Worm (Caenorhabditis elegans) whole organism, young adult: Measurements from ENCODE around the gene acr-12.

Experiments used
- C06A6.2 ChIP-seq: fragments of 200-800 bp; sonication (Bioruptor generic); conservative IDR thresholded peaks from 2 replicates; pipeline ENCODE4 v1.3.6; 2022; ENCODE audit warnings: missing genetic modification characterization, missing compliant biosample characterization
- D2030.7 ChIP-seq: fragments of 200-800 bp; sonication (Bioruptor generic); IDR thresholded peaks from 2 replicates; pipeline ENCODE4 v1.3.6; 2022; ENCODE audit warnings: missing genetic modification reagents, missing genetic modification characterization, missing compliant biosample characterization
- F10E7.11 ChIP-seq: sonication (generic microtip); optimal IDR thresholded peaks from 2 replicates; lab custom pipeline; 2017; ENCODE audit warnings: mild to moderate bottlenecking, missing genetic modification characterization, moderate library complexity, missing compliant biosample characterization
- F33H1.4 ChIP-seq: fragments of 200-800 bp; sonication (Bioruptor generic); IDR thresholded peaks from 2 replicates; pipeline ENCODE4 v1.3.6; 2022; ENCODE audit warnings: missing genetic modification reagents, missing genetic modification characterization, missing compliant biosample characterization
- K11D2.4 ChIP-seq: fragments of 200-800 bp; sonication (Bioruptor generic); IDR thresholded peaks from 2 replicates; pipeline ENCODE4 v1.3.6; 2022; ENCODE audit warnings: missing genetic modification reagents, missing genetic modification characterization, missing compliant biosample characterization
- K12H6.12 ChIP-seq: fragments of 200-800 bp; sonication (Bioruptor generic); optimal IDR thresholded peaks from 2 replicates; lab custom pipeline; 2018; ENCODE audit warnings: mild to moderate bottlenecking, missing genetic modification characterization, missing compliant biosample characterization
- T26A5.8 ChIP-seq: sonication (generic microtip); optimal IDR thresholded peaks from 2 replicates; lab custom pipeline; 2016; ENCODE audit warnings: missing genetic modification characterization, missing compliant biosample characterization
- Y53G8AR.9 ChIP-seq: fragments of 200-800 bp; sonication (Bioruptor generic); conservative IDR thresholded peaks from 2 replicates; pipeline ENCODE4 v1.3.6; 2022; ENCODE audit warnings: missing genetic modification reagents, missing genetic modification characterization, missing compliant biosample characterization
- Y56A3A.18 ChIP-seq: fragments of 200-800 bp; sonication (Bioruptor generic); IDR thresholded peaks from 2 replicates; pipeline ENCODE4 v1.3.6; 2022; ENCODE audit warnings: missing genetic modification reagents, missing genetic modification characterization, missing compliant biosample characterization
- Y79H2A.3 ChIP-seq: fragments of 200-800 bp; sonication (Bioruptor generic); conservative IDR thresholded peaks from 2 replicates; pipeline ENCODE4 v1.3.6; 2022; ENCODE audit warnings: missing genetic modification reagents, missing genetic modification characterization, missing compliant biosample characterization
- Y95B8A.8 ChIP-seq: fragments of 200-800 bp; sonication (Bioruptor generic); IDR thresholded peaks from 2 replicates; pipeline ENCODE4 v1.3.6; 2022; ENCODE audit warnings: missing genetic modification reagents, missing genetic modification characterization, missing compliant biosample characterization
- ama-1 ChIP-seq, 3 experiments: fragments of 150-350 bp in 1 of 3; sonication (generic microtip) in 2 of 3; optimal IDR thresholded peaks; 2 replicates each; lab custom pipeline; 2014 to 2018; ENCODE audit warnings: missing biosample characterization in 2 of 3, missing genetic modification characterization in 2 of 3, missing genetic modification reagents in 2 of 3
- atf-7 ChIP-seq: sonication (generic microtip); optimal IDR thresholded peaks from 2 replicates; lab custom pipeline; 2017; ENCODE audit warnings: mild to moderate bottlenecking, missing genetic modification characterization, missing compliant biosample characterization
- athp-1 ChIP-seq: sonication (generic microtip); optimal IDR thresholded peaks from 2 replicates; lab custom pipeline; 2017; ENCODE audit warnings: mild to moderate bottlenecking, missing genetic modification characterization, missing compliant biosample characterization
- attf-5 ChIP-seq: fragments of 200-800 bp; sonication (Bioruptor generic); optimal IDR thresholded peaks from 2 replicates; lab custom pipeline; 2018; ENCODE audit warnings: mild to moderate bottlenecking, missing genetic modification characterization, missing compliant biosample characterization
- attf-6 ChIP-seq: fragments of 200-800 bp; sonication (Bioruptor generic); IDR thresholded peaks from 2 replicates; pipeline ENCODE4 v1.3.6; 2022; ENCODE audit warnings: missing genetic modification reagents, missing genetic modification characterization, missing compliant biosample characterization
- bed-2 ChIP-seq: fragments of 200-800 bp; sonication (Bioruptor generic); IDR thresholded peaks from 2 replicates; pipeline ENCODE4 v1.3.6; 2022; ENCODE audit warnings: missing genetic modification reagents, missing genetic modification characterization, missing compliant biosample characterization
- ceh-100 ChIP-seq: fragments of 200-800 bp; sonication (Bioruptor generic); IDR thresholded peaks from 2 replicates; pipeline ENCODE4 v1.3.6; 2022; ENCODE audit warnings: missing genetic modification reagents, missing genetic modification characterization, missing compliant biosample characterization
- ceh-58 ChIP-seq: fragments of 200-800 bp; sonication (Bioruptor generic); IDR thresholded peaks from 2 replicates; pipeline ENCODE4 v1.3.6; 2022; ENCODE audit warnings: missing genetic modification characterization, missing compliant biosample characterization
- dox-1 ChIP-seq: fragments of 200-800 bp; sonication (Bioruptor generic); IDR thresholded peaks from 2 replicates; pipeline ENCODE4 v1.3.6; 2022; ENCODE audit warnings: missing genetic modification reagents, missing genetic modification characterization, missing compliant biosample characterization
- ets-4 ChIP-seq: fragments of 200-800 bp; sonication (Bioruptor generic); optimal IDR thresholded peaks from 2 replicates; lab custom pipeline; 2018; ENCODE audit warnings: mild to moderate bottlenecking, missing genetic modification characterization, missing compliant biosample characterization
- fkh-3 ChIP-seq: sonication (generic microtip); optimal IDR thresholded peaks from 2 replicates; lab custom pipeline; 2016; ENCODE audit warnings: mild to moderate bottlenecking, missing genetic modification characterization, missing compliant biosample characterization
- him-1 ChIP-seq: sonication (generic microtip); optimal IDR thresholded peaks from 2 replicates; lab custom pipeline; 2016; ENCODE audit warnings: missing genotype, missing genetic modification reagents, missing genetic modification characterization, missing compliant biosample characterization
- hlh-26 ChIP-seq: fragments of 200-800 bp; sonication (Bioruptor generic); conservative IDR thresholded peaks from 2 replicates; pipeline ENCODE4 v1.3.6; 2022; ENCODE audit warnings: missing genetic modification reagents, missing genetic modification characterization, missing compliant biosample characterization
- hmg-1.2 ChIP-seq: fragments of 200-800 bp; sonication (Bioruptor generic); IDR thresholded peaks from 2 replicates; pipeline ENCODE4 v1.3.6; 2022; ENCODE audit warnings: missing genetic modification reagents, missing genetic modification characterization, missing compliant biosample characterization
- hmg-20 ChIP-seq: fragments of 200-800 bp; sonication (Bioruptor generic); IDR thresholded peaks from 2 replicates; pipeline ENCODE4 v1.3.6; 2022; ENCODE audit warnings: missing genetic modification reagents, missing genetic modification characterization, missing compliant biosample characterization
- lin-40 ChIP-seq: sonication (generic microtip); optimal IDR thresholded peaks from 2 replicates; lab custom pipeline; 2016; ENCODE audit warnings: missing genetic modification characterization, mild to moderate bottlenecking, missing compliant biosample characterization, missing genotype, missing genetic modification reagents
- lin-54 ChIP-seq: fragments of 200-800 bp; sonication (Bioruptor generic); optimal IDR thresholded peaks from 2 replicates; lab custom pipeline; 2018; ENCODE audit warnings: mild to moderate bottlenecking, missing genetic modification characterization, missing compliant biosample characterization
- lir-1 ChIP-seq: fragments of 200-800 bp; sonication (Bioruptor generic); conservative IDR thresholded peaks from 2 replicates; pipeline ENCODE4 v1.3.6; 2022; ENCODE audit warnings: missing genetic modification reagents, missing genetic modification characterization, missing compliant biosample characterization
- lsl-1 ChIP-seq: fragments of 200-800 bp; sonication (Bioruptor generic); optimal IDR thresholded peaks from 2 replicates; lab custom pipeline; 2018; ENCODE audit warnings: mild to moderate bottlenecking, missing genetic modification characterization, moderate library complexity, missing compliant biosample characterization
- madf-6 ChIP-seq: fragments of 200-800 bp; sonication (Bioruptor generic); IDR thresholded peaks from 2 replicates; pipeline ENCODE4 v1.3.6; 2022; ENCODE audit warnings: missing genetic modification reagents, missing genetic modification characterization, missing compliant biosample characterization
- mcd-1 ChIP-seq: fragments of 200-800 bp; sonication (Bioruptor generic); IDR thresholded peaks from 2 replicates; pipeline ENCODE4 v1.3.6; 2022; ENCODE audit warnings: missing genetic modification reagents, missing genetic modification characterization, missing compliant biosample characterization
- mes-4 ChIP-seq: sonication (generic microtip); optimal IDR thresholded peaks from 2 replicates; lab custom pipeline; 2016; ENCODE audit warnings: missing genotype, missing genetic modification characterization, missing compliant biosample characterization
- nfyb-1 ChIP-seq: fragments of 200-800 bp; sonication (Bioruptor generic); IDR thresholded peaks from 2 replicates; pipeline ENCODE4 v1.3.6; 2022; ENCODE audit warnings: missing genetic modification reagents, missing genetic modification characterization, missing compliant biosample characterization
- nhr-179 ChIP-seq: sonication (generic microtip); optimal IDR thresholded peaks from 2 replicates; lab custom pipeline; 2016; ENCODE audit warnings: mild to moderate bottlenecking, missing genetic modification characterization, missing compliant biosample characterization
- pbrm-1 ChIP-seq: fragments of 200-800 bp; sonication (Bioruptor generic); IDR thresholded peaks from 2 replicates; pipeline ENCODE4 v1.3.6; 2022; ENCODE audit warnings: missing genetic modification reagents, missing genetic modification characterization, missing compliant biosample characterization
- rcor-1 ChIP-seq: fragments of 200-800 bp; sonication (Bioruptor generic); IDR thresholded peaks from 2 replicates; pipeline ENCODE4 v1.3.6; 2022; ENCODE audit warnings: missing genetic modification reagents, missing genetic modification characterization, missing compliant biosample characterization
- snpc-4 ChIP-seq, 5 experiments: fragments of 150-350 bp in 1 of 5; sonication (generic microtip) in 4 of 5; optimal IDR thresholded peaks; 2 replicates each; lab custom pipeline; 2014 to 2018; ENCODE audit warnings: missing genetic modification characterization in 5 of 5, missing biosample characterization in 3 of 5, antibody characterized with exemption in 2 of 5, mild to moderate bottlenecking in 2 of 5, missing compliant biosample characterization in 2 of 5, missing genotype in 2 of 5, moderate library complexity in 2 of 5, missing genetic modification reagents in 1 of 5
- tbp1 ChIP-seq: fragments of 200-800 bp; sonication (Bioruptor generic); optimal IDR thresholded peaks from 2 replicates; lab custom pipeline; 2018; ENCODE audit warnings: mild to moderate bottlenecking, missing genetic modification characterization, missing compliant biosample characterization
- tbx-9 ChIP-seq: sonication (generic microtip); optimal IDR thresholded peaks from 2 replicates; lab custom pipeline; 2016; ENCODE audit warnings: borderline replicate concordance, missing genetic modification characterization, inconsistent platforms, missing compliant biosample characterization
- xnd-1 ChIP-seq: sonication (generic microtip); optimal IDR thresholded peaks from 2 replicates; lab custom pipeline; 2016; ENCODE audit warnings: missing genotype, missing genetic modification reagents, missing genetic modification characterization, missing compliant biosample characterization
- zfh-2 ChIP-seq: fragments of 200-800 bp; sonication (Bioruptor generic); conservative IDR thresholded peaks from 2 replicates; pipeline ENCODE4 v1.3.6; 2022; ENCODE audit warnings: missing genetic modification reagents, missing genetic modification characterization, missing compliant biosample characterization

The acr-12 gene

DNA sequence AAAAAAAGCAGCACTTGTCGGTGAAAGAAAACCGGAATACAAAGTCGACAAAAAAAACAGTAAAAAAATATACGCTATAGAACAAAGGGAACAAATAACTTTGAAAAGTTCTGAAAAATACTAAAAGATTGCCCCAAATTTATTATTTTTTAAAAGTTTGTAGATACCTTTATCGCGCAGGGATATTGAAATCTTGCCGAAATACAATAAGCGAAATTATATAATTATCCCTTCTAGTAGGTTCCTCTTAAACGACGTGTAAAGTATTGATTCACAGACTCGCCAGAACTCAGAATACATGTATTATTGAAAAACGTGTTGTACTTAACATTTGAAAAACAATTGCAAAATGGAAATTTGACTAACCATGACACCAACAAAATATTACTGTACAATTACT is 18.3 kb upstream of the acr-12 start (continued):
- TF ChIP-seq lir-1 (GFP tag; lab: Robert Waterston, UW) (no peak), pbrm-1 (GFP tag; lab: Robert Waterston, UW) (peak; percentile 66), hmg-1.2 (GFP tag; lab: Robert Waterston, UW) (peak; percentile 60), mcd-1 (GFP tag; lab: Robert Waterston, UW) (peak; percentile 63), tbp1 (GFP tag; lab: Kevin White, UChicago) (peak; percentile 74), him-1 (tag; lab: Kevin White, UChicago) (no peak), C06A6.2 (GFP tag; lab: Robert Waterston, UW) (peak; percentile 82), K12H6.12 (tag; lab: Kevin White, UChicago) (peak; percentile 52), ceh-58 (GFP tag; lab: Robert Waterston, UW) (no peak), atf-7 (peak; percentile 66), nhr-179 (no peak), madf-6 (GFP tag; lab: Robert Waterston, UW) (no peak), bed-2 (GFP tag; lab: Robert Waterston, UW) (no peak), Y79H2A.3 (no peak), lsl-1 (GFP tag; lab: Kevin White, UChicago) (no peak), lin-54 (peak; percentile 60), hlh-26 (GFP tag; lab: Robert Waterston, UW) (no peak), F33H1.4 (GFP tag; lab: Robert Waterston, UW) (no peak), rcor-1 (peak; percentile 78), K11D2.4 (GFP tag; lab: Robert Waterston, UW) (peak; percentile 90), nfyb-1 (GFP tag; lab: Robert Waterston, UW) (peak; percentile 73), D2030.7 (GFP tag; lab: Robert Waterston, UW) (no peak), Y56A3A.18 (GFP tag; lab: Robert Waterston, UW) (peak; percentile 75; the same call in 1 of the 2 replicates), zfh-2 (GFP tag; lab: Robert Waterston, UW) (no peak), Y95B8A.8 (GFP tag; lab: Robert Waterston, UW) (no peak), attf-5 (no peak), mes-4 (no peak), ama-1 (optimal IDR thresholded peaks at IDR 0.05; lab: Kevin White, UChicago) (no peak), ama-1 (GFP tag; optimal IDR thresholded peaks at IDR 0.05; lab: Kevin White, UChicago) (peak in 1 of 2 experiments; percentile 7), xnd-1 (tag; lab: Kevin White, UChicago) (no peak), dox-1 (GFP tag; lab: Robert Waterston, UW) (peak; percentile 70), Y53G8AR.9 (GFP tag; lab: Robert Waterston, UW) (peak; percentile 52; the same call in 1 of the 2 replicates), athp-1 (tag; lab: Kevin White, UChicago) (no peak), lin-40 (peak; percentile 98), ceh-100 (GFP tag; lab: Robert Waterston, UW) (0 out of 2 replicates have a peak, but pooled peaks have one; percentile 11), T26A5.8 (tag; lab: Kevin White, UChicago) (no peak), ets-4 (GFP tag; lab: Kevin White, UChicago) (no peak), F10E7.11 (tag; lab: Kevin White, UChicago) (peak; percentile 34), tbx-9 (tag; lab: Kevin White, UChicago) (no peak), attf-6 (GFP tag; lab: Robert Waterston, UW) (no peak), fkh-3 (tag; lab: Kevin White, UChicago) (no peak), snpc-4 (GFP tag; optimal IDR thresholded peaks at IDR 0.05; lab: Kevin White, UChicago) (no peak), snpc-4 (tag; optimal IDR thresholded peaks at IDR 0.05; lab: Kevin White, UChicago) (peak in 3 of 4 experiments; percentile 52 to 64 (median 63)), hmg-20 (GFP tag; lab: Robert Waterston, UW) (peak; percentile 71; the same call in 1 of the 2 replicates)
